Fruit fly (Drosophila melanogaster): ENCODE measurements around the gene skd.

The skd gene

DNA sequence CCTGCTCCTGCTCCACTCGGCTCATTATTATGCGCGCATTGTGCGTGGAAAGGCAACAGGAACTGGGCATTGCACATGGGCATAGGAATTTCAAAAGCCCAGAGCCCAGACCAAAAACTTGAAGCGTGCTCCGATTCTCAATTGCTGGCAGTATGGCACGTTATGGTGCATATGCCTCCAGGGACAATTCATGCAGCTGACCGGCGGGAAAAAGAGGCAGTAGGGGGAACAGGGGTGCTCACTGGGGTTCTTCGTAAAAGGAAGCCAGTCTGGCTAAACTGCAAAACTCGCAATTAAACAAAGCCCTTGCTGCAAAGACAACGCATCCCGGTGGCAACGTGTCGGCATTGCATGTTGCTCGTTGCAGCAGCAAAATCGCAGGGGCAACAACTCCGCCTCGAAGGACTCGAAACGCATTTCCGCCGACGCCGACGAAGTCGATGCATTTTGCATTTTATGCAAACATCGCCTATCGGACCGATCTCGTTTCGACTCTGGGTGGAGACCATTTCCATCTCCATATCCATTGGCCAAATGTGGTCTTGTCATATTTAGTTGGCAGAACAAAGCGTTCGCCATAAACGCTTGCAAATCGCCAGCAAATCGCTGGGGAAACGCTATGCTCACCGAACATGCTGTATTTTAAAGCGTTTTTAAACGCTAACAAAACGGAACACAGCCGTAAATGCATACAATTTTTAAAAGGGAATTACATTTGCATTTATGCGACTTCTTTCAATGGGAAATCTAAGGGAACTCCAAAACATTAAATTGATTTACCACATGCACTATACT is 42.6 kb downstream of the skd start:
- no peak for TF ChIP-seq h (optimal IDR thresholded peaks at IDR 0.05)
- no peak for TF ChIP-seq insv (optimal IDR thresholded peaks at IDR 0.05)
- TF ChIP-seq Sin3A (optimal IDR thresholded peaks at IDR 0.05), result no peak
- no peak for TF ChIP-seq ttk (optimal IDR thresholded peaks at IDR 0.05)
- no peak for TF ChIP-seq Myc (optimal IDR thresholded peaks at IDR 0.05)
- no peak for TF ChIP-seq psq (optimal IDR thresholded peaks at IDR 0.05)

- no peak for TF ChIP-seq h (optimal IDR thresholded peaks at IDR 0.05)
- TF ChIP-seq psq (optimal IDR thresholded peaks at IDR 0.05), result no peak
- TF ChIP-seq insv (optimal IDR thresholded peaks at IDR 0.05), result no peak
- no peak for TF ChIP-seq ttk (optimal IDR thresholded peaks at IDR 0.05)
- TF ChIP-seq Sin3A (optimal IDR thresholded peaks at IDR 0.05), result no peak
- TF ChIP-seq Myc (optimal IDR thresholded peaks at IDR 0.05), result no peak
These were observed 43.9 kb downstream of the skd start for dm6 chr3L:20983309-20983708.

- TF ChIP-seq h (optimal IDR thresholded peaks at IDR 0.05) (no peak), insv (optimal IDR thresholded peaks at IDR 0.05) (no peak), ttk (optimal IDR thresholded peaks at IDR 0.05) (no peak), Myc (optimal IDR thresholded peaks at IDR 0.05) (no peak), psq (optimal IDR thresholded peaks at IDR 0.05) (no peak), Sin3A (optimal IDR thresholded peaks at IDR 0.05) (no peak)
These were observed 44.7 kb downstream of the skd start for dm6 chr3L:20982544-20982943.

dm6 chr3L:20981724-20982123 is 45.5 kb downstream of the skd start:
- TF ChIP-seq h (optimal IDR thresholded peaks at IDR 0.05) (no peak), ttk (optimal IDR thresholded peaks at IDR 0.05) (no peak), psq (optimal IDR thresholded peaks at IDR 0.05) (no peak), Sin3A (optimal IDR thresholded peaks at IDR 0.05) (no peak), insv (optimal IDR thresholded peaks at IDR 0.05) (no peak), Myc (optimal IDR thresholded peaks at IDR 0.05) (no peak)

DNA sequence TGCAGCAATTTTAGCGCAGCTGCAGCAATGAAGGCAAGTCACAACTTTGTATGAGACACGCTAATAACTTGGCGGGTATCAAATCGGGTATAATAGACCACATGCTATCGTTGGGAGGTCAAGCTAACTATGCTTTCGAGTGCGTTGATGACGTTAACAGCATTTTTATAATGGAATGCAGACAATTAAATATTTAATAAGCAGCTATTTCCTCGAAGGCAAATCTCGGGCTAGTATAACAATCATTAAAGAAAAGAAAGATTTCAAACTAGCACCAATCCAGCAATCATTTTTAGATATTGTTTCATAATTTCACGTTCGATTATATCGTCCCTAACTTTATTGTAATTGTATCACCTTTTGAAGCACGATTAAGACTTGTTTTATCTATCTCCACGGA is 46.7 kb downstream of the skd start:
- TF ChIP-seq insv (optimal IDR thresholded peaks at IDR 0.05), result no peak
- TF ChIP-seq Sin3A (optimal IDR thresholded peaks at IDR 0.05), result no peak
- TF ChIP-seq Myc (optimal IDR thresholded peaks at IDR 0.05), result no peak
- no peak for TF ChIP-seq h (optimal IDR thresholded peaks at IDR 0.05)
- TF ChIP-seq psq (optimal IDR thresholded peaks at IDR 0.05), result no peak
- no peak for TF ChIP-seq ttk (optimal IDR thresholded peaks at IDR 0.05)

DNA sequence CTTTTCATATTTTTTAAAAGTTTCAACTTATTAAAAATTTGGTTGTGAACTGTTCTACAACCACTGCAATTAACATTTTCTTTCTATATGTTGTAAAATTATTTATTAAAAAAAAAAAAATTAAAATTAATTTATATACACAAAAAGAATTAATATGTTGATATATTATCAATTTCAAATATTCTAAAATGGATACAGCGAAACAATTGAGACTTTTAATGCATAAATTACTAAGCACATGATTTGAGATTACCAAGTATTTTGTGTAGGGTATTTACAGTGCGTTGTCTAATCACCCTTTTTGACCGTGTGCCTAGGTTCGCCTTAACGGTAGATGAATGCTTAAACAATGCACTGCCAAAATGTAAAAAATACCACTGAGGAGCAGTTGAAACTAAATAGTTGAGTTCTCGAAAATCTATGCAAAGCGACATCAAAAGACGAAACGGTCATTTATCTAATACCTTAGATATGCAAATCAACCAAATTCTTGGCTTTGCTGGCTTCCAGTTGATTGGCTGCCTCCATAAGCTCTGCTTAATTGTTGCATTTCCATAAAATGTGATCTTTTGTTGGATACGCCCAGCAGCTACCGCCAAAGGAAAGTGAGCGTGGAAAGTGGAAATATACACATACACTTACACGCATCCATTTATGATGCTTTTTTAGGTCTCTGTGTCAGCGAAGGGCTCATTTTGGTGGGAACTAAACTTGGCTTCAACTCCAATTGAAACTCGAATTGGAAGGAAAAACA is 50.1 kb downstream of the skd start:
- TF ChIP-seq h (optimal IDR thresholded peaks at IDR 0.05), result no peak
- no peak for TF ChIP-seq Myc (optimal IDR thresholded peaks at IDR 0.05)
- no peak for TF ChIP-seq ttk (optimal IDR thresholded peaks at IDR 0.05)
- TF ChIP-seq Sin3A (optimal IDR thresholded peaks at IDR 0.05), result no peak
- no peak for TF ChIP-seq psq (optimal IDR thresholded peaks at IDR 0.05)
- TF ChIP-seq insv (optimal IDR thresholded peaks at IDR 0.05), result no peak

DNA sequence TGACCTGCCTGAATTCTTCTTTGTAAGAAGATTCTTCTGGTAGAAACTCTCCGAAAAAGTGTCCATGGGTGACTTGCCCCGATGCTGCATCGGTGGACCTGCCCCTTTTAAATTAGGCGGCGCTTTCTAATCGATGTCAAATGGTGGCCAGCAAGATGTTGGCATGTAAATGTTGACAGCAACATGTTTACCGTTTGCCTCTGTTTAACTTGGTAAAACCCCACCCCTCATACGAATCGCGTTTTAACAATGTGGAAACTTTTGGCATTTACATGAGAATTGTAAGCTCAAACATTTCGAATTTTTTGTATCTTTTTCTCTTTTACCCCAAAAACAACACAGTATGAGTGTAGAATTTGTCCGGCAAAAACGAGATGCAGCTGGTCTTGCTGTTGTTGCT is 50.9 kb downstream of the skd start:
- TF ChIP-seq h (optimal IDR thresholded peaks at IDR 0.05), result no peak
- no peak for TF ChIP-seq Sin3A (optimal IDR thresholded peaks at IDR 0.05)
- TF ChIP-seq Myc (optimal IDR thresholded peaks at IDR 0.05), result no peak

DNA sequence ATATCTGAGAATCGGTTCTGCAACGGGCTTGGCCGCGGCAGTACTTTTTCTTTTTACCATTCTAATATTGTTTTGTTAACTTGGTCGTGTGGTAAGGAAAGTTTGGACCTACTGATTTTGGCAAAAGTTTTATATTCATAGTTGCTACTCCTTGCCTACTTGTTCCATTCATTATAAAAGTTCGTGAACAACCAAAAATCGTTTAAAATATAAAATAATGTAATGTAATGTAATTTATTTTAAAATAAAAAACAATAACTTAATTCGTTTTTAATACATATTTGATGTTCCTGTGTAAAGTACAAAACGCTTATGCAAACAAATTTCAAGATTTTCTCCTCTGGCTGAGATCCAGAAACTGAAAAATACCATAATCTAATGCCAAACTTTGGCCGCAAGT is 52.6 kb downstream of the skd start, which contains the start of gene CG33286:
CG33286 (minus strand) TSS at position 101 of the 400 bp plus-strand sequence.
- TF ChIP-seq insv (optimal IDR thresholded peaks at IDR 0.05), result no peak
- TF ChIP-seq Sin3A (optimal IDR thresholded peaks at IDR 0.05), result no peak
- TF ChIP-seq psq (optimal IDR thresholded peaks at IDR 0.05), result no peak

dm6 chr3L:20970563-20970962 is 56.7 kb downstream of the skd start, which contains the start of gene CG33287:
Gene CG33287 (minus strand): TSS chr3L:20970663.
- TF ChIP-seq ttk (optimal IDR thresholded peaks at IDR 0.05) (no peak), Sin3A (optimal IDR thresholded peaks at IDR 0.05) (no peak), insv (optimal IDR thresholded peaks at IDR 0.05) (no peak), Myc (optimal IDR thresholded peaks at IDR 0.05) (no peak), psq (optimal IDR thresholded peaks at IDR 0.05) (no peak), h (optimal IDR thresholded peaks at IDR 0.05) (no peak)

DNA sequence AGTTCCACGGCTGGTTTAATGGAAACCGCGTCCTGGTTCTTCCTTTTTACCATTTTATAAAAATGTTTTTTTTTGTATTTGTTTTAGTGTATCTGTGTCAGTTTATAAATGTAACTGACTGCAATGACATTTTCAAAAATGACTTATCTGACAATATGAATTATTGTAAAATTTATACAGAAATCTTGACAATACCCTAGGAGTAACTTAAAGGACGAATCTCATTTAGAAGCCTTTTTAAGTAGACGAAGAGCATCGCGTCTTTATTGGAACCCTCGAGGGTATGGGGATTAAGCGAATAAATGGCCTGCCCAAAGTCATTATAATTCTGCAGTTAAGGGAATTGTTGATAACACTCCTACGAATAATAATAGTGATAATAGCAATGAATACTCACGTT is 60.6 kb downstream of the skd start, which contains the start of gene CG12983:
CG12983 (minus strand) TSS at position 101 of the 400 bp plus-strand sequence.
- TF ChIP-seq h (optimal IDR thresholded peaks at IDR 0.05) (no peak), Myc (optimal IDR thresholded peaks at IDR 0.05) (no peak), psq (optimal IDR thresholded peaks at IDR 0.05) (no peak), ttk (optimal IDR thresholded peaks at IDR 0.05) (no peak), Sin3A (optimal IDR thresholded peaks at IDR 0.05) (no peak), insv (optimal IDR thresholded peaks at IDR 0.05) (no peak)

DNA sequence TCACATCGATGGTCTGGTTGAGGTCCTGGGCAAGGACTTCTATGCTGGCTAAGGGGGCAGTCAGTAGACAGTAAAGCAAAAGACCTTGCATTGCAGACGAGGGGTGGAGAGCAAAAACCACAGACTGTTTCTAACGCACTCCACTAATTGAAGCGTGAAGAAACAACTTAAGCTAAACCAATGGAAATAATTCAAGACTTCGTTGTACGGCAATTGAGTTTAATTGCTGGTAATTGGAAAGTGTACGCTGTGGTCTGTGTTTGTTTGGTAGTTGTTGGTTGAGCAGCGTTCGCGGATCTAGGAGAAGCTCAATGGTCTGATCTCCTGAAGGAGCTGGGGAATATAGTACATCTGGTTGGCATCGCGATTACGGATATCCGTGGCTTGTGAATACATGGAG is 64.8 kb downstream of the skd start, which contains the start of gene CG10587:
CG10587 (minus strand) TSS at position 101 of the 400 bp plus-strand sequence.
- TF ChIP-seq Myc (optimal IDR thresholded peaks at IDR 0.05) (no peak), insv (optimal IDR thresholded peaks at IDR 0.05) (no peak), psq (optimal IDR thresholded peaks at IDR 0.05) (no peak), h (optimal IDR thresholded peaks at IDR 0.05) (no peak), ttk (optimal IDR thresholded peaks at IDR 0.05) (no peak), Sin3A (optimal IDR thresholded peaks at IDR 0.05) (no peak)

dm6 chr3L:20961286-20961685 is 65.9 kb downstream of the skd start, which contains the start of gene CG11037:
Gene CG11037 (minus strand): TSS chr3L:20961386.
- TF ChIP-seq psq (optimal IDR thresholded peaks at IDR 0.05), result no peak
- TF ChIP-seq Sin3A (optimal IDR thresholded peaks at IDR 0.05), result no peak
- no peak for TF ChIP-seq h (optimal IDR thresholded peaks at IDR 0.05)
- no peak for TF ChIP-seq insv (optimal IDR thresholded peaks at IDR 0.05)
- no peak for TF ChIP-seq Myc (optimal IDR thresholded peaks at IDR 0.05)
- TF ChIP-seq ttk (optimal IDR thresholded peaks at IDR 0.05), result no peak

All from Kc167 (cell line).